Fruit fly (Drosophila melanogaster): ENCODE results near the gene Akr1B.

Akr1B gene

dm6 chr3L:11587720-11588580, 36.2 kb downstream of the Akr1B start, which contains the start of gene rt (continued):
- TF ChIP-seq pros (GFP tag; optimal IDR thresholded peaks at IDR 0.05) (no peak), gt (GFP tag; IDR thresholded peaks at IDR 0.05) (no peak), wor (GFP tag; IDR thresholded peaks at IDR 0.05) (peak; percentile 42; the same call in 1 of the 2 replicates), CG6791 (GFP tag; IDR thresholded peaks at IDR 0.05; ENCODE audit: partially characterized antibody) (no peak), dm (GFP tag; optimal IDR thresholded peaks at IDR 0.05) (no peak), CG1603 (tag; optimal IDR thresholded peaks at IDR 0.05) (peak; percentile 58), CG7556 (GFP tag; optimal IDR thresholded peaks at IDR 0.05) (peak; percentile 58), CG3281 (GFP tag; optimal IDR thresholded peaks at IDR 0.05) (peak; percentile 28), CG7786 (GFP tag; optimal IDR thresholded peaks at IDR 0.05) (no peak), Ravus (GFP tag; IDR thresholded peaks at IDR 0.05) (no peak), CG34422 (GFP tag; IDR thresholded peaks at IDR 0.05) (peak; percentile 28; the same call in 1 of the 3 replicates), CG11093 (GFP tag; IDR thresholded peaks at IDR 0.05) (peak; percentile 71; the same call in 2 of the 3 replicates), NC2α (GFP tag; optimal IDR thresholded peaks at IDR 0.05) (no peak), Blimp-1 (GFP tag; optimal IDR thresholded peaks at IDR 0.05) (peak; percentile 15), CG14710 (tag; optimal IDR thresholded peaks at IDR 0.05) (peak; percentile 62), CG7987 (GFP tag; optimal IDR thresholded peaks at IDR 0.05) (no peak), Abd-B (GFP tag; optimal IDR thresholded peaks at IDR 0.05) (no peak), org-1 (GFP tag; optimal IDR thresholded peaks at IDR 0.05) (peak; percentile 46), CG16779 (GFP tag; IDR thresholded peaks at IDR 0.05) (no peak), Myb (GFP tag; optimal IDR thresholded peaks at IDR 0.05) (no peak), ci (GFP tag; IDR thresholded peaks at IDR 0.05) (no peak), hb (GFP tag; IDR thresholded peaks at IDR 0.05; ENCODE audit: partially characterized antibody) (no peak), E2f2 (GFP tag; IDR thresholded peaks at IDR 0.05) (peak; percentile 31; the same call in 1 of the 2 replicates), CG31224 (GFP tag; IDR thresholded peaks at IDR 0.05) (peak; percentile 29; the same call in 1 of the 2 replicates), gsb (GFP tag; IDR thresholded peaks at IDR 0.05) (no peak), dmrt11E (tag; optimal IDR thresholded peaks at IDR 0.05) (peak; percentile 83), Sry-δ (GFP tag; optimal IDR thresholded peaks at IDR 0.05) (no peak), Hand (GFP tag; optimal IDR thresholded peaks at IDR 0.05) (no peak), CG8290 (GFP tag; optimal IDR thresholded peaks at IDR 0.05) (peak; percentile 25), CG8290 (tag; optimal IDR thresholded peaks at IDR 0.05) (no peak), CG5953 (GFP tag; IDR thresholded peaks at IDR 0.05) (peak; percentile 37; the same call in 1 of the 2 replicates), Dek (tag; optimal IDR thresholded peaks at IDR 0.05) (no peak), CG3726 (GFP tag; IDR thresholded peaks at IDR 0.05) (0 out of 3 replicates have a peak, but pooled peaks have one; percentile 19), CG9727 (GFP tag; optimal IDR thresholded peaks at IDR 0.05) (peak; percentile 64), esg (GFP tag; conservative IDR thresholded peaks at IDR 0.05) (peak; percentile 61), fd96Cb (tag; optimal IDR thresholded peaks at IDR 0.05) (peak; percentile 60), Hsf (GFP tag; optimal IDR thresholded peaks at IDR 0.05) (peak; percentile 63), CG12236 (GFP tag; optimal IDR thresholded peaks at IDR 0.05) (no peak), CG30403 (GFP tag; optimal IDR thresholded peaks at IDR 0.05) (peak; percentile 58), CG8388 (GFP tag; optimal IDR thresholded peaks at IDR 0.05) (peak; percentile 64), ara (GFP tag; IDR thresholded peaks at IDR 0.05) (peak; percentile 68), Adf1 (GFP tag; IDR thresholded peaks at IDR 0.05) (0 out of 2 replicates have a peak, but pooled peaks have one; percentile 20), Taf1 (GFP tag; IDR thresholded peaks at IDR 0.05) (no peak), Six4 (GFP tag; optimal IDR thresholded peaks at IDR 0.05) (peak; percentile 41), Kr (GFP tag; optimal IDR thresholded peaks at IDR 0.05) (no peak)

Data from whole organism, embryonic.